Worm (Caenorhabditis elegans): ENCODE data around the gene VF13D12L.3.
A peak's percentile ranks its signal among the peaks of the same experiment; 100 is the strongest.

Gene VF13D12L.3

DNA sequence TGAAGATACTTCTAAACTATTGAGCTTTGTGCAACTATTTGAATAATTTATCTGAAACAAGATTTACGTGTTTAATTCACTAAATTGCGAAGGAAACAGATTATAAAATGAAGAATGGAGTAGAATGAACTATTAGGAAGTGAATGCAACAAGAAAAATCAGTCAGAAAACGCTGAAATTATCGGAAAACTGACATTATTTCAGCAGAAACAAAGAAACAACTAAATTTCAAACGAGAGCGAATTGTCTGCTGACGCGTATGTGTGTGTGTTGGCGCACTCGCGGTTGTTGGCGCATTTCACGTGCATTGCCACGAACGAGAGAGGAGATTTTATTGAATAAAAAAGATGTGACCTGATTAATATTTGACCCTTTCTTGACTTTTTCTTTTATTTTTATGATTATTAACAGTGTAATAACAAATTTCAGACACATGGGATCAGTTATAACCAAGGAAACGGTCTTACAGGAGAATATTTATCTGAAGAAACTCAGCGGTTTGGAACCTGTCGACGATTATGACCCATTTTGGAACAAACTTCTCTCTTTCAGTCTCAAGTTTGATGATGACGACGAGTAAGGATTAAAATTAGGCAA lies 29.8 kb upstream of the VF13D12L.3 start, which contains the start of the genes trr-1 and C47D12.2 (continued):
- TF ChIP-seq rnt-1 (tag; optimal IDR thresholded peaks at IDR 0.05) (no peak), ceh-18 (tag; optimal IDR thresholded peaks at IDR 0.05) (peak; percentile 43), odd-2 (tag; optimal IDR thresholded peaks at IDR 0.05) (no peak), pax-1 (tag; optimal IDR thresholded peaks at IDR 0.05) (no peak), C08G9.2 (tag; optimal IDR thresholded peaks at IDR 0.05) (no peak)

DNA sequence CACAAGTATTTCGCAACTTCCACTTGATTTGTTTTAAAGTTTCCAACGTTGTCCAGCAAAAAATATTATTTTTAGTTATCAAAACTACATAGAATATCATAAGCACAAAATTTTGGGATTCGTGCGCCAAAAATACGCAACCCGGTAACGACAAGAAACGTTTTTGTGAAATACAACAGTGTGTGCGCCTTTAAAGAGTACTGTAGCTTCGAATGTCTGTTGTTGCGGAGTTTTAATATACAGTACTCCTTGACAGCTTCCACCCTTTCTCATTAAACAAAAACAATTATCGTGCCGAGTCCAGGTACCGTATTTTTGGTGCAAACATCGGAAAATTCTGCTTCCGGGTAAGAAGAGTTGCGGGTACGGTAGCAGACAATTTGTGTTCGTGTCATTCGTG lies 25.6 kb upstream of the VF13D12L.3 start:
- TF ChIP-seq pat-9 (tag; optimal IDR thresholded peaks at IDR 0.05), result no peak
- TF ChIP-seq ceh-6 (GFP tag; optimal IDR thresholded peaks at IDR 0.05), result no peak
- no peak for TF ChIP-seq sox-4 (tag; optimal IDR thresholded peaks at IDR 0.05)
- no peak for TF ChIP-seq lim-6 (tag; optimal IDR thresholded peaks at IDR 0.05)
- TF ChIP-seq elt-2 (tag; optimal IDR thresholded peaks at IDR 0.05), result no peak
- no peak for TF ChIP-seq hlh-13 (GFP tag; optimal IDR thresholded peaks at IDR 0.05)
- no peak for TF ChIP-seq nhr-232 (tag; optimal IDR thresholded peaks at IDR 0.05)
- TF ChIP-seq unc-55 (GFP tag; optimal IDR thresholded peaks at IDR 0.05), result no peak
- no peak for TF ChIP-seq eyg-1 (tag; optimal IDR thresholded peaks at IDR 0.05)
- no peak for TF ChIP-seq hlh-6 (tag; optimal IDR thresholded peaks at IDR 0.05)
- no peak for TF ChIP-seq pax-1 (tag; optimal IDR thresholded peaks at IDR 0.05)
- no peak for TF ChIP-seq ceh-24 (tag; optimal IDR thresholded peaks at IDR 0.05)
- TF ChIP-seq ets-4 (tag; optimal IDR thresholded peaks at IDR 0.05), result no peak

DNA sequence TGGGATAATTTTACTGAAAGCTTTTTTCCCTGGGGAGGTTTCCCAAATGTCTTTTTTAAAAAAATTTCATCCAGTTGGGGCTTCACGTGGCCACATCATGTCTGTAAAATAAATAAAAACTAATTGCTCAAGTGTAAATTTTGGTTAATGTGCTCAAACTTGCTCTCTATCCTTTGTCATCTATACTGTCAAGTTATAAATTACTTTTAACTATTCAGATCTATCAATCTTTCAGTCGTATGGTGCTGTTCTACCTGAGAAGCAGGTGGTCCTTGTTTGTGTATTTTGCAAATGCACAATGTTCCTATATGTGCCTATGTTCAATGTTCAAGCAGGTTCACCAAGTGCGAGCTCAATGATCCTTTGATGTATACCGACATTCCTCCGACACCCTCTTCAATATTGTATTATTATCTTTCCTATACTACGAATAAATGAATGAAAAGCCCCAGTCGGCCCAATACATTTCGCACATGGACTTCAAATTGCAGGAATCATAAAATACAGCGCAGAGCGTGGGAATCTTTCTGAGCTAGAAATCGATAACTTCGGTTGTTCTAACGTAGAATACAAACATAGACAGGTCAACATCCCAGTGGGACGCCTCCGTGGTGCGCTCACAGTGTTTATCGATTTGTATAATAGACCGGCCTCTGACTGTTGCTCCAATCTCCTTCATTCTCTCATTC lies 24.5 kb upstream of the VF13D12L.3 start, which contains the start of the genes sfxn-1.4 and C47D12.4:
Gene sfxn-1.4, minus strand, starts transcription at position 101 of the 689 bp plus-strand sequence.
Gene C47D12.4, plus strand, starts transcription at position 639 of the 689 bp plus-strand sequence.
- no peak for TF ChIP-seq ttx-3 (tag; optimal IDR thresholded peaks at IDR 0.05)
- no peak for TF ChIP-seq pqm-1 (tag; optimal IDR thresholded peaks at IDR 0.05)
- TF ChIP-seq K02D7.2 (tag; optimal IDR thresholded peaks at IDR 0.05), result no peak
- no peak for TF ChIP-seq C38D4.7 (GFP tag; optimal IDR thresholded peaks at IDR 0.05)
- TF ChIP-seq dve-1 (tag; optimal IDR thresholded peaks at IDR 0.05), result no peak
- no peak for TF ChIP-seq sox-4 (tag; optimal IDR thresholded peaks at IDR 0.05)
- TF ChIP-seq ets-4 (tag; optimal IDR thresholded peaks at IDR 0.05), result no peak
- no peak for TF ChIP-seq hlh-15 (tag; optimal IDR thresholded peaks at IDR 0.05)
- no peak for TF ChIP-seq ceh-22 (tag; optimal IDR thresholded peaks at IDR 0.05)
- no peak for TF ChIP-seq ceh-34 (tag; optimal IDR thresholded peaks at IDR 0.05)
- TF ChIP-seq hlh-30 (tag; optimal IDR thresholded peaks at IDR 0.05; ENCODE audit: insufficient read depth), result no peak

DNA sequence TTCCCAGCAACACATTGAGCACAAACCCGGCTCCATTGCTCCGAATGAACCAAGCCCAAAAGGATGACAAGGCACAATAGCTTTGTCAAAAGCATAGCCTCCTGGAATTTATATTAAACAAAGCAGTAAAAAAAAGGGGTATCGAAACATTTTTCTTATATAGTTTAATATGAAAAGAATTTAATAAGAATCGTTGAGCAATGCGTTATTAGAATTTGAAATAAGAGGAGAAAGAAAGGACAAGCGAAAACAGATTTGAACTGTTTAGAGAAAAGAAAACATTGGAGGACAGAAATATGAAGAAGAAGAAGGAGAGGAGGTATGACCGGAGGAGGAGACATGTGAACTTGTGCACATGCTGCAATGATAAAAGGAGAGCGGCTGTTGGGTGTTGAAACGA lies 20.6 kb upstream of the VF13D12L.3 start, which contains the start of gene C47D12.5:
Gene C47D12.5, minus strand, starts transcription at position 101 of the 400 bp plus-strand sequence.
- TF ChIP-seq madf-2 (tag; optimal IDR thresholded peaks at IDR 0.05), result no peak
- TF ChIP-seq ceh-45 (GFP tag; IDR thresholded peaks at IDR 0.05), result no peak
- TF ChIP-seq ceh-6 (GFP tag; optimal IDR thresholded peaks at IDR 0.05), result no peak
- no peak for TF ChIP-seq ceh-34 (tag; optimal IDR thresholded peaks at IDR 0.05)
- no peak for TF ChIP-seq mec-3 (tag; optimal IDR thresholded peaks at IDR 0.05; ENCODE audit: borderline replicate concordance)
- no peak for TF ChIP-seq unc-42 (tag; optimal IDR thresholded peaks at IDR 0.05)
- TF ChIP-seq Y22D7AL.16 (tag; optimal IDR thresholded peaks at IDR 0.05), result no peak
- no peak for TF ChIP-seq sox-4 (tag; optimal IDR thresholded peaks at IDR 0.05)
- TF ChIP-seq ceh-19 (GFP tag; optimal IDR thresholded peaks at IDR 0.05), result no peak
- no peak for TF ChIP-seq nfya-1 (tag; optimal IDR thresholded peaks at IDR 0.05)
- TF ChIP-seq lin-11 (tag; optimal IDR thresholded peaks at IDR 0.05), result no peak
- no peak for TF ChIP-seq ceh-2 (tag; optimal IDR thresholded peaks at IDR 0.05)
- TF ChIP-seq ahr-1 (tag; optimal IDR thresholded peaks at IDR 0.05), result no peak
- no peak for TF ChIP-seq dve-1 (tag; optimal IDR thresholded peaks at IDR 0.05)

Data from whole organism, late embryonic.